Fruit fly (Drosophila melanogaster) whole organism, embryonic: ENCODE data around the gene CG14598.

ENCODE experiments used
- B-H2 ChIP-seq: fragments of 200-800 bp; sonication (Bioruptor generic); optimal IDR thresholded peaks from 2 replicates; lab custom pipeline; 2018; ENCODE audit warnings: missing biosample characterization, mild to moderate bottlenecking, missing genetic modification characterization
- CG10147 ChIP-seq: fragments of 200-800 bp; sonication (Bioruptor generic); optimal IDR thresholded peaks from 2 replicates; lab custom pipeline; 2019; ENCODE audit warnings: missing biosample characterization, mild to moderate bottlenecking, missing genetic modification characterization, moderate library complexity
- CG11696 ChIP-seq: fragments of 200-800 bp; sonication (Bioruptor generic); IDR thresholded peaks from 2 replicates; pipeline ENCODE4 v1.3.6; 2022; ENCODE audit warnings: missing biosample characterization, missing genetic modification characterization
- CG12219 ChIP-seq: fragments of 200-800 bp; sonication (Bioruptor generic); optimal IDR thresholded peaks from 3 replicates; lab custom pipeline; 2018; ENCODE audit warnings: missing biosample characterization, mild to moderate bottlenecking, missing genetic modification characterization
- CG14860 ChIP-seq: fragments of 200-800 bp; sonication (Bioruptor generic); IDR thresholded peaks from 3 replicates; pipeline ENCODE4 v1.3.6; 2022; ENCODE audit warnings: missing biosample characterization, missing genetic modification characterization; ENCODE audit not compliant: partially characterized antibody
- CG15514 ChIP-seq: fragments of 200-800 bp; sonication (Bioruptor generic); optimal IDR thresholded peaks from 3 replicates; lab custom pipeline; 2017; ENCODE audit warnings: missing biosample characterization, missing genetic modification characterization, mild to moderate bottlenecking, moderate library complexity, missing genetic modification reagents
- CG3163 ChIP-seq: fragments of 200-800 bp; sonication (Bioruptor generic); optimal IDR thresholded peaks from 3 replicates; lab custom pipeline; 2016; ENCODE audit warnings: missing biosample characterization, missing genetic modification characterization
- CG34422 ChIP-seq: fragments of 200-800 bp; sonication (Bioruptor generic); IDR thresholded peaks from 3 replicates; pipeline ENCODE4 v1.3.6; 2022; ENCODE audit warnings: missing biosample characterization, missing genetic modification characterization
- CG4282 ChIP-seq: fragments of 200-800 bp; sonication (Bioruptor generic); optimal IDR thresholded peaks from 2 replicates; lab custom pipeline; 2016; ENCODE audit warnings: missing biosample characterization, missing genetic modification characterization
- CG4328 ChIP-seq: fragments of 200-800 bp; sonication (Bioruptor generic); optimal IDR thresholded peaks from 3 replicates; lab custom pipeline; 2017; ENCODE audit warnings: missing biosample characterization, missing genetic modification reagents, missing genetic modification characterization
- CG5180 ChIP-seq: fragments of 200-800 bp; sonication (Bioruptor generic); optimal IDR thresholded peaks from 3 replicates; lab custom pipeline; 2017; ENCODE audit warnings: missing biosample characterization, missing genetic modification characterization, mild to moderate bottlenecking, moderate library complexity, missing genetic modification reagents
- CG6175 ChIP-seq: fragments of 200-800 bp; sonication (Bioruptor generic); IDR thresholded peaks from 3 replicates; pipeline ENCODE4 v1.3.6; 2022; ENCODE audit warnings: missing biosample characterization, missing genetic modification characterization
- CG8290 ChIP-seq, 3 experiments: fragments of 200-800 bp; sonication (Bioruptor generic); optimal IDR thresholded peaks; 2 replicates each; lab custom pipeline; 2016 to 2019; ENCODE audit warnings: missing biosample characterization in 3 of 3, missing genetic modification characterization in 3 of 3, mild to moderate bottlenecking in 2 of 3, moderate library complexity in 1 of 3
- CG8388 ChIP-seq: fragments of 200-800 bp; sonication (Bioruptor generic); optimal IDR thresholded peaks from 2 replicates; lab custom pipeline; 2019; ENCODE audit warnings: missing biosample characterization, mild to moderate bottlenecking, missing genetic modification characterization, moderate library complexity
- HLHmδ ChIP-seq: fragments of 200-800 bp; sonication (Bioruptor generic); optimal IDR thresholded peaks from 2 replicates; lab custom pipeline; 2018; ENCODE audit warnings: missing biosample characterization, mild to moderate bottlenecking, missing genetic modification characterization, moderate library complexity
- Hand ChIP-seq: fragments of 200-800 bp; sonication (Bioruptor generic); optimal IDR thresholded peaks from 2 replicates; lab custom pipeline; 2017; ENCODE audit warnings: mild to moderate bottlenecking, missing biosample characterization, missing genetic modification reagents, missing genetic modification characterization
- Hr3 ChIP-seq: fragments of 200-800 bp; sonication (Bioruptor generic); optimal IDR thresholded peaks from 3 replicates; lab custom pipeline; 2016; ENCODE audit warnings: missing biosample characterization, missing genetic modification characterization
- Hr78 ChIP-seq, 2 experiments: fragments of 200-800 bp in 1 of 2; fragments of >200 bp in 1 of 2; sonication (Bioruptor generic) in 1 of 2; optimal IDR thresholded peaks; 2 replicates each; lab custom pipeline; 2017 to 2019; ENCODE audit warnings: missing biosample characterization in 2 of 2, missing genetic modification characterization in 2 of 2, mild to moderate bottlenecking in 1 of 2, moderate library complexity in 1 of 2
- Meics ChIP-seq: fragments of 200-800 bp; sonication (Bioruptor generic); optimal IDR thresholded peaks from 2 replicates; lab custom pipeline; 2017; ENCODE audit warnings: missing biosample characterization, mild to moderate bottlenecking, missing genetic modification characterization
- Ssrp ChIP-seq: fragments of 200-800 bp; sonication (Bioruptor generic); optimal IDR thresholded peaks from 2 replicates; lab custom pipeline; 2018; ENCODE audit warnings: missing biosample characterization, mild to moderate bottlenecking, missing genetic modification characterization, moderate library complexity
- Xbp1 ChIP-seq: fragments of 200-800 bp; sonication (Bioruptor generic); optimal IDR thresholded peaks from 3 replicates; lab custom pipeline; 2016; ENCODE audit warnings: missing biosample characterization, mild to moderate bottlenecking, missing genetic modification characterization
- aop ChIP-seq: fragments of 200-800 bp; sonication (Bioruptor generic); IDR thresholded peaks from 2 replicates; pipeline ENCODE4 v1.3.6; 2022; ENCODE audit warnings: missing biosample characterization, missing genetic modification characterization
- bbx ChIP-seq: fragments of 200-800 bp; sonication (Bioruptor generic); IDR thresholded peaks from 2 replicates; pipeline ENCODE4 v1.3.6; 2022; ENCODE audit warnings: missing biosample characterization, missing genetic modification characterization; ENCODE audit not compliant: partially characterized antibody
- cato ChIP-seq: fragments of 200-800 bp; sonication (Bioruptor generic); optimal IDR thresholded peaks from 2 replicates; lab custom pipeline; 2016; ENCODE audit warnings: missing biosample characterization, missing genetic modification characterization, borderline replicate concordance
- chif ChIP-seq, 2 experiments: fragments of 200-800 bp; sonication (Bioruptor generic); optimal IDR thresholded peaks; 3 replicates each; lab custom pipeline; 2016; ENCODE audit warnings: missing biosample characterization in 2 of 2, missing genetic modification characterization in 2 of 2
- chm ChIP-seq: fragments of 200-800 bp; sonication (Bioruptor generic); IDR thresholded peaks from 2 replicates; pipeline ENCODE4 v1.3.6; 2022; ENCODE audit warnings: missing biosample characterization, missing genetic modification characterization
- hb ChIP-seq: fragments of 200-800 bp; sonication (Bioruptor generic); IDR thresholded peaks from 3 replicates; pipeline ENCODE4 v1.3.6; 2022; ENCODE audit warnings: missing biosample characterization, missing genetic modification characterization; ENCODE audit not compliant: partially characterized antibody
- ind ChIP-seq: fragments of 200-800 bp; sonication (Bioruptor generic); optimal IDR thresholded peaks from 3 replicates; lab custom pipeline; 2016; ENCODE audit warnings: missing biosample characterization, missing genetic modification characterization
- pfk ChIP-seq: fragments of 200-800 bp; sonication (Bioruptor generic); optimal IDR thresholded peaks from 2 replicates; lab custom pipeline; 2018; ENCODE audit warnings: missing biosample characterization, mild to moderate bottlenecking, missing genetic modification characterization, moderate library complexity
- rib ChIP-seq: fragments of 200-800 bp; sonication (Bioruptor generic); IDR thresholded peaks from 2 replicates; pipeline ENCODE4 v1.3.6; 2022; ENCODE audit warnings: missing biosample characterization, missing genetic modification characterization
- sqz ChIP-seq: fragments of 200-800 bp; sonication (Bioruptor generic); optimal IDR thresholded peaks from 3 replicates; lab custom pipeline; 2018; ENCODE audit warnings: missing biosample characterization, mild to moderate bottlenecking, missing genetic modification characterization
- tna ChIP-seq: fragments of 200-800 bp; sonication (Bioruptor generic); IDR thresholded peaks from 2 replicates; pipeline ENCODE4 v1.3.6; 2022; ENCODE audit warnings: missing biosample characterization, missing genetic modification characterization; ENCODE audit not compliant: partially characterized antibody
- yki ChIP-seq: fragments of >200 bp; optimal IDR thresholded peaks from 3 replicates; lab custom pipeline; 2018

The CG14598 gene

DNA sequence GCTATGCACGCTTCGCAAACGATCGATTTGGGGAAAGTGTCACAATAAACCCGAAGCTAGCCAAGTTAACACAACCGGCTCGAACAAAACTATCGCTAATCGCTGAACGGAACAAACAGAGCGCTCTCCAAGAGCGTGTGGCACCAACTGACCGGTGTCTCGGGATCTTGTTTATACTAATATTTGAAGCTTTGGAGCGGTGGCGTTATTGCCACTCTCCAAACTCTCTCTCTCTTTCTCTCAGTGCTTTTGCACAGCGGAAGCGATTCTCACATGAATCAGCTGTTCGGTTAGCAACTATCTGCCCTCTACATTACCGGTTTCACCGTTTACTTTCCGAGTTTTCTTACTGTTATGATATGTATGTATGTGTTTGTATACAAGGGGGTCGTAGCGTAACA lies 51.9 kb downstream of the CG14598 start (continued):
- TF ChIP-seq CG14860 = no peak
- TF ChIP-seq Meics = no peak
- TF ChIP-seq CG5180 (GFP tag; lab: Kevin White, UChicago) = no peak
- TF ChIP-seq aop (GFP tag; lab: Robert Waterston, UW) = peak; percentile 25; the same call in 1 of the 2 replicates
- TF ChIP-seq yki (lab: Kevin White, UChicago) = no peak
- no peak for TF ChIP-seq chm (GFP tag; lab: Robert Waterston, UW)
- TF ChIP-seq CG11696 = no peak
- no peak for TF ChIP-seq chif (GFP tag; optimal IDR thresholded peaks at IDR 0.05; lab: Kevin White, UChicago)
- TF ChIP-seq CG4328 (GFP tag; lab: Kevin White, UChicago) = no peak
- TF ChIP-seq CG34422 (GFP tag; lab: Robert Waterston, UW) = peak; percentile 47; the same call in 1 of the 3 replicates
- no peak for TF ChIP-seq ind
- TF ChIP-seq rib (GFP tag; lab: Robert Waterston, UW) = 0 out of 2 replicates have a peak, but pooled peaks have one; percentile 59
- TF ChIP-seq B-H2 = peak; percentile 37
- no peak for TF ChIP-seq HLHmδ
- peak; percentile 22 for TF ChIP-seq pfk (GFP tag; lab: Kevin White, UChicago)
- 0 out of 2 replicates have a peak, but pooled peaks have one; percentile 41 for TF ChIP-seq tna (GFP tag; lab: Robert Waterston, UW)
- peak; percentile 9 for TF ChIP-seq CG15514 (GFP tag; lab: Kevin White, UChicago)
- TF ChIP-seq CG10147 (GFP tag; lab: Kevin White, UChicago) = no peak
- TF ChIP-seq Ssrp (tag; lab: Kevin White, UChicago) = no peak
- TF ChIP-seq CG8290 (GFP tag; optimal IDR thresholded peaks at IDR 0.05; lab: Kevin White, UChicago) = no peak
- TF ChIP-seq CG8290 (tag; optimal IDR thresholded peaks at IDR 0.05; lab: Kevin White, UChicago) = peak in 1 of 2 experiments; percentile 53
- no peak for TF ChIP-seq CG3163 (GFP tag; lab: Kevin White, UChicago)
- peak in 1 of 2 experiments; percentile 27 for TF ChIP-seq Hr78 (GFP tag; optimal IDR thresholded peaks at IDR 0.05; lab: Kevin White, UChicago)
- TF ChIP-seq cato = no peak
- TF ChIP-seq CG12219 (GFP tag; lab: Kevin White, UChicago) = peak; percentile 3
- TF ChIP-seq bbx (GFP tag; lab: Robert Waterston, UW) = no peak
- TF ChIP-seq CG6175 (GFP tag; lab: Robert Waterston, UW) = 0 out of 3 replicates have a peak, but pooled peaks have one; percentile 60
- no peak for TF ChIP-seq Xbp1 (GFP tag; lab: Kevin White, UChicago)
- no peak for TF ChIP-seq CG8388 (GFP tag; lab: Kevin White, UChicago)
- no peak for TF ChIP-seq sqz
- no peak for TF ChIP-seq CG4282 (GFP tag; lab: Kevin White, UChicago)
- TF ChIP-seq Hr3 (GFP tag; lab: Kevin White, UChicago) = no peak
- no peak for TF ChIP-seq hb (GFP tag; lab: Robert Waterston, UW)
- no peak for TF ChIP-seq Hand (GFP tag; lab: Kevin White, UChicago)
